Worm (Caenorhabditis elegans): ENCODE data around the gene C38C3.3.

DNA sequence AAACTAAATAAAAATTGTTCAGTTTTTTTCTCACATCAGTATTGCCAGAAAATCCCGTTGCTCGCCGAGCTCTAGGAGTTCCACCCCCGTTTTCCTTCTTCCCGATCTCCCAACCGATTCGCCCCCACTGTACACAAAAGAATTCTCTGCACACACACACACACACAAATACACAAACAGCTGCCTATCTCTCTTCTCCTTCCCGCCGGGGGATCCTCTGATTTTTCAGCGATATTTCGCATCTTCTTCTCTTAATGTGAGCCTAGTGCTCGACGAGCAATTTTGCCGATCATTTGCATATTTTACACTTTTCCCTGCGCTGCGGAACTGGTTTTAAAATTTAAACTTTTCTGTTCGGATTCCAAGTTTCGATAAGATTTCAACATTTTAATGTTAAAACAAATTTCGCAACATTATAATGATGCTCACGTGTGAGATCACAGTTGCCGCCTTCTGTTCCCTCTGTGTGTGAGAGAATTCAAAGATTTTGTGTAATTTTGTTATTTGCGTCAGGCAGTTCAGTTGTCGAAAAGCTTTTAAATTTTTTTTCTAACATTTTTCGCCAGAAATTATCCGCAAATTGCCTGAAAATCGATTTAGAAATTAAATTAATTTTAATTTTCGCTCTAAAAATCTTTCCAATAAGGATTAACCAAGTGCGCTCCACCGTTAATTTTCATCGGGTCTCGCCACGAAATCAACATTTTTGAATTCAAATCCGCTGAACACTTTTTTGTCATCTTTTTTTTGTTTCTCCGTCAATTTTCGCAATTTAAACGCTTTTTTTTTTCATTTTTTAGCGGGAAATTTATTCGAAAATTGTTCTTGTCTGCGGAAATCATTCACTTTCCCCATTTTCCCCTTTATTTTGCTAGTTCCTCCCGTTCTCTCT lies 24.1 kb upstream of the C38C3.3 start:
- TF ChIP-seq nhr-43 (tag; optimal IDR thresholded peaks at IDR 0.05; ENCODE audit: poor library complexity, severe bottlenecking) = peak; percentile 43
- TF ChIP-seq daf-12 (tag; optimal IDR thresholded peaks at IDR 0.05) = no peak
- no peak for TF ChIP-seq zag-1 (tag; optimal IDR thresholded peaks at IDR 0.05)
- TF ChIP-seq ceh-16 (tag; optimal IDR thresholded peaks at IDR 0.05) = no peak
- TF ChIP-seq unc-62 (GFP tag; optimal IDR thresholded peaks at IDR 0.05) = no peak
- no peak for TF ChIP-seq jun-1 (tag; optimal IDR thresholded peaks at IDR 0.05)
- TF ChIP-seq snpc-4 (tag; optimal IDR thresholded peaks at IDR 0.05) = peak; percentile 10
- no peak for TF ChIP-seq ama-1 (optimal IDR thresholded peaks at IDR 0.05)
- TF ChIP-seq elt-3 (tag; optimal IDR thresholded peaks at IDR 0.05) = no peak
- TF ChIP-seq lin-39 (tag; optimal IDR thresholded peaks at IDR 0.05) = peak; percentile 35
- no peak for TF ChIP-seq ztf-11 (tag; optimal IDR thresholded peaks at IDR 0.05)
- peak; percentile 81 for TF ChIP-seq nfya-1 (tag; optimal IDR thresholded peaks at IDR 0.05; ENCODE audit: insufficient read depth)
- peak; percentile 24 for TF ChIP-seq pqm-1 (tag; optimal IDR thresholded peaks at IDR 0.05)
